ENCODE assay signal across 5 worm cellular contexts in the genomic region with DNA sequence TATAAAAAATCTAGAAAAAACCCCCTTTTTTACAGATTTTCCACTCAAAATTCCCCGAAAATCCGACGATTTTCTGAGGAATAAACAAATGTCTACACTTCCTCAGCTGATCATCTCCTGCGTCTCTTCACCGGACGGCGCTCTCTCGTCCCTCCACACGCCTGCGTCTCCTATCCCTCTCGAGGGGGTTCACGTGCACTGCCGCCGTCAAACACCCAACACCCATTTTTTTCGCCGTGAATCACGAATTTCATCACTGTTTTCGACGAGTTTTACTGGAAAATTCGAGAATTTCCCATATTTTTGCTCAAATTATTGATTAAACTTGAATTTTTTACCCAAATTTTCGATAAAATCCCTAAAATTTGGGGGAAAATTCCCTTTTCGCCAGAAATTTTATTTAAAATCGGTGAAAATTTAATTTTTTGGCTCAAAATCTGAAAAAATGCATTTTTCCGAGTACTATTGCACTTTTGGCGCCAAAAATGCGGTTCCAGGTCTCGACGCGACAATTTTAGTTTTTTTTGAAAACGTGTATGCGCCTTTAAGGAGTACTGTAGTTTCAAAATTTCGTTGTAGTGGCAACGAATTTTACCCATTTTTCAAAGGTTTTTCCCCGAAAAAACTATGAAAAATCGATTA.
A peak's percentile ranks its signal among the peaks of the same experiment; 100 is the strongest.
TF ChIP-seq lines count a peak whose summit lies in the region.

No protein-coding gene starts in this region.

TF ChIP-seq in whole organism, L1 larva, 84 proteins besides CTCF, POLR2A, EP300 and RAD21 (continued from another document and continues in another):
- TF ChIP-seq tbx-2 (tag; optimal IDR thresholded peaks at IDR 0.05; lab: Kevin White, UChicago) (peak; percentile 53), hpl-2 (GFP tag; optimal IDR thresholded peaks at IDR 0.05; lab: Kevin White, UChicago) (no peak), lin-35 (GFP tag; optimal IDR thresholded peaks at IDR 0.05; lab: Kevin White, UChicago) (peak; percentile 60 to 68), ztf-4 (tag; optimal IDR thresholded peaks at IDR 0.05; lab: Kevin White, UChicago) (no peak), lin-14 (GFP tag; optimal IDR thresholded peaks at IDR 0.05; lab: Kevin White, UChicago) (peak; percentile 85), mep-1 (tag; optimal IDR thresholded peaks at IDR 0.05; lab: Kevin White, UChicago) (peak; percentile 72), isw-1 (GFP tag; IDR thresholded peaks at IDR 0.05; lab: Robert Waterston, UW) (peak; percentile 32), lsy-2 (tag; optimal IDR thresholded peaks at IDR 0.05; lab: Kevin White, UChicago) (peak; percentile 45 to 62), efl-1 (optimal IDR thresholded peaks at IDR 0.05; lab: Kevin White, UChicago) (peak; percentile 74 to 86), efl-1 (GFP tag; optimal IDR thresholded peaks at IDR 0.05 in 1 of 2; lab: Kevin White, UChicago) (peak; percentile 62 to 92), alr-1 (tag; optimal IDR thresholded peaks at IDR 0.05; lab: Kevin White, UChicago; ENCODE audit: borderline replicate concordance) (no peak), aly-2 (tag; optimal IDR thresholded peaks at IDR 0.05; lab: Kevin White, UChicago) (no peak), ceh-82 (tag; optimal IDR thresholded peaks at IDR 0.05; lab: Kevin White, UChicago) (peak in 2 of 3 experiments; percentile 35 to 55), nhr-47 (tag; optimal IDR thresholded peaks at IDR 0.05; lab: Kevin White, UChicago) (peak; percentile 66), mdl-1 (tag; optimal IDR thresholded peaks at IDR 0.05; lab: Kevin White, UChicago) (peak; percentile 39 to 86), nhr-11 (tag; optimal IDR thresholded peaks at IDR 0.05; lab: Kevin White, UChicago) (peak; percentile 24), nhr-12 (tag; optimal IDR thresholded peaks at IDR 0.05; lab: Kevin White, UChicago) (no peak), snpc-4 (tag; optimal IDR thresholded peaks at IDR 0.05; lab: Kevin White, UChicago) (peak; percentile 36), ceh-63 (GFP tag; optimal IDR thresholded peaks at IDR 0.05; lab: Kevin White, UChicago) (no peak), nhr-85 (tag; lab: Kevin White, UChicago) (peak; percentile 46), irx-1 (tag; optimal IDR thresholded peaks at IDR 0.05; lab: Kevin White, UChicago) (peak; percentile 7), skn-1 (tag; optimal IDR thresholded peaks at IDR 0.05; lab: Kevin White, UChicago) (peak; percentile 80), pax-3 (tag; optimal IDR thresholded peaks at IDR 0.05; lab: Kevin White, UChicago) (peak; percentile 54), nhr-90 (tag; optimal IDR thresholded peaks at IDR 0.05; lab: Kevin White, UChicago; ENCODE audit: poor library complexity) (peak; percentile 21)

TF ChIP-seq in whole organism, L2 larva, 48 proteins besides CTCF, POLR2A, EP300 and RAD21 (continued from another document and continues in another):
- TF ChIP-seq unc-62 (GFP tag; optimal IDR thresholded peaks at IDR 0.05; lab: Kevin White, UChicago) (no peak), peb-1 (tag; optimal IDR thresholded peaks at IDR 0.05; lab: Kevin White, UChicago) (no peak), ama-1 (optimal IDR thresholded peaks at IDR 0.05; lab: Kevin White, UChicago) (no peak), aly-2 (tag; optimal IDR thresholded peaks at IDR 0.05; lab: Kevin White, UChicago) (no peak), mdl-1 (tag; optimal IDR thresholded peaks at IDR 0.05; lab: Kevin White, UChicago) (peak; percentile 70 to 82), sma-3 (GFP tag; optimal IDR thresholded peaks at IDR 0.05; lab: Kevin White, UChicago) (peak; percentile 15), crh-2 (tag; optimal IDR thresholded peaks at IDR 0.05; lab: Kevin White, UChicago) (peak; percentile 28), unc-39 (tag; optimal IDR thresholded peaks at IDR 0.05; lab: Kevin White, UChicago) (no peak), zag-1 (tag; optimal IDR thresholded peaks at IDR 0.05; lab: Kevin White, UChicago) (no peak), skn-1 (tag; optimal IDR thresholded peaks at IDR 0.05; lab: Kevin White, UChicago) (no peak), ztf-4 (tag; optimal IDR thresholded peaks at IDR 0.05; lab: Kevin White, UChicago) (no peak), nhr-11 (tag; optimal IDR thresholded peaks at IDR 0.05; lab: Kevin White, UChicago) (no peak), ztf-11 (tag; optimal IDR thresholded peaks at IDR 0.05; lab: Kevin White, UChicago) (no peak), nhr-23 (tag; optimal IDR thresholded peaks at IDR 0.05; lab: Kevin White, UChicago) (no peak), ztf-1 (GFP tag; conservative IDR thresholded peaks at IDR 0.05; lab: Robert Waterston, UW) (no peak), nhr-6 (tag; optimal IDR thresholded peaks at IDR 0.05; lab: Kevin White, UChicago) (no peak), alr-1 (tag; optimal IDR thresholded peaks at IDR 0.05; lab: Kevin White, UChicago) (no peak), lin-39 (tag; optimal IDR thresholded peaks at IDR 0.05; lab: Kevin White, UChicago) (no peak), mab-5 (tag; optimal IDR thresholded peaks at IDR 0.05; lab: Kevin White, UChicago) (no peak), nhr-129 (tag; optimal IDR thresholded peaks at IDR 0.05; lab: Kevin White, UChicago) (peak; percentile 48), ceh-16 (tag; optimal IDR thresholded peaks at IDR 0.05; lab: Kevin White, UChicago) (no peak), nhr-21 (tag; optimal IDR thresholded peaks at IDR 0.05; lab: Kevin White, UChicago) (no peak), Y55F3AM.14 (GFP tag; optimal IDR thresholded peaks at IDR 0.05; lab: Kevin White, UChicago) (no peak), snpc-4 (tag; optimal IDR thresholded peaks at IDR 0.05; lab: Kevin White, UChicago) (no peak), ceh-82 (tag; optimal IDR thresholded peaks at IDR 0.05; lab: Kevin White, UChicago) (no peak), unc-55 (GFP tag; optimal IDR thresholded peaks at IDR 0.05; lab: Kevin White, UChicago) (peak; percentile 64), lin-13 (GFP tag; optimal IDR thresholded peaks at IDR 0.05; lab: Kevin White, UChicago) (peak; percentile 1)

TF ChIP-seq in whole organism, L3 larva, 47 proteins besides CTCF, POLR2A, EP300 and RAD21 (continued from another document and continues in another):
- TF ChIP-seq elt-1 (tag; optimal IDR thresholded peaks at IDR 0.05; lab: Kevin White, UChicago): no peak
- TF ChIP-seq ceh-28 (tag; optimal IDR thresholded peaks at IDR 0.05; lab: Kevin White, UChicago): peak; percentile 26
- peak; percentile 6 for TF ChIP-seq lin-39 (tag; optimal IDR thresholded peaks at IDR 0.05; lab: Kevin White, UChicago)
- TF ChIP-seq hmg-11 (tag; optimal IDR thresholded peaks at IDR 0.05; lab: Kevin White, UChicago): peak; percentile 43
- no peak for TF ChIP-seq nhr-11 (tag; optimal IDR thresholded peaks at IDR 0.05; lab: Kevin White, UChicago)
- peak; percentile 26 for TF ChIP-seq fkh-10 (GFP tag; optimal IDR thresholded peaks at IDR 0.05; lab: Kevin White, UChicago)
- no peak for TF ChIP-seq R02D3.7 (tag; optimal IDR thresholded peaks at IDR 0.05; lab: Kevin White, UChicago)
- no peak for TF ChIP-seq ceh-16 (tag; optimal IDR thresholded peaks at IDR 0.05; lab: Kevin White, UChicago)
- TF ChIP-seq nfya-1 (tag; optimal IDR thresholded peaks at IDR 0.05; lab: Kevin White, UChicago; ENCODE audit: insufficient read depth): peak; percentile 48
- TF ChIP-seq nhr-28 (tag; optimal IDR thresholded peaks at IDR 0.05; lab: Kevin White, UChicago): no peak
- no peak for TF ChIP-seq aly-2 (tag; optimal IDR thresholded peaks at IDR 0.05; lab: Kevin White, UChicago)
- peak; percentile 15 for TF ChIP-seq lin-15B (tag; optimal IDR thresholded peaks at IDR 0.05; lab: Kevin White, UChicago)
- TF ChIP-seq unc-39 (tag; optimal IDR thresholded peaks at IDR 0.05; lab: Kevin White, UChicago): no peak
- TF ChIP-seq snpc-4 (tag; optimal IDR thresholded peaks at IDR 0.05; lab: Kevin White, UChicago): peak; percentile 29
- no peak for TF ChIP-seq nhr-77 (tag; optimal IDR thresholded peaks at IDR 0.05; lab: Kevin White, UChicago)
- TF ChIP-seq sea-2 (GFP tag; optimal IDR thresholded peaks at IDR 0.05; lab: Kevin White, UChicago): no peak
- peak; percentile 28 for TF ChIP-seq nhr-23 (tag; optimal IDR thresholded peaks at IDR 0.05; lab: Kevin White, UChicago)
- TF ChIP-seq nhr-43 (tag; optimal IDR thresholded peaks at IDR 0.05; lab: Kevin White, UChicago; ENCODE audit: poor library complexity, severe bottlenecking): no peak
- no peak for TF ChIP-seq tbx-2 (tag; optimal IDR thresholded peaks at IDR 0.05; lab: Kevin White, UChicago)
- no peak for TF ChIP-seq nhr-237 (tag; optimal IDR thresholded peaks at IDR 0.05; lab: Kevin White, UChicago)
- no peak for TF ChIP-seq lsy-12 (tag; optimal IDR thresholded peaks at IDR 0.05; lab: Kevin White, UChicago)
- TF ChIP-seq daf-12 (tag; optimal IDR thresholded peaks at IDR 0.05; lab: Kevin White, UChicago): no peak
- no peak for TF ChIP-seq elt-3 (tag; optimal IDR thresholded peaks at IDR 0.05; lab: Kevin White, UChicago)
- no peak for TF ChIP-seq ama-1 (optimal IDR thresholded peaks at IDR 0.05; lab: Kevin White, UChicago)
- TF ChIP-seq ztf-4 (tag; optimal IDR thresholded peaks at IDR 0.05; lab: Kevin White, UChicago): no peak
- TF ChIP-seq ceh-9 (tag; optimal IDR thresholded peaks at IDR 0.05; lab: Kevin White, UChicago): no peak
- TF ChIP-seq mml-1 (tag; optimal IDR thresholded peaks at IDR 0.05; lab: Kevin White, UChicago): no peak
- TF ChIP-seq zag-1 (tag; optimal IDR thresholded peaks at IDR 0.05; lab: Kevin White, UChicago): no peak

TF ChIP-seq in whole organism, L4 larva, 104 proteins besides CTCF, POLR2A, EP300 and RAD21 (continued from another document and continues in another):
- no peak for TF ChIP-seq T20F7.1 (GFP tag; optimal IDR thresholded peaks at IDR 0.05; lab: Kevin White, UChicago)
- TF ChIP-seq ces-1 (GFP tag; optimal IDR thresholded peaks at IDR 0.05; lab: Kevin White, UChicago): no peak
- TF ChIP-seq nhr-111 (GFP tag; optimal IDR thresholded peaks at IDR 0.05; lab: Kevin White, UChicago): no peak
- TF ChIP-seq tra-1 (GFP tag; IDR thresholded peaks at IDR 0.05; lab: Robert Waterston, UW): peak; percentile 41; the same call in 1 of the 2 replicates
- no peak for TF ChIP-seq nhr-10 (tag; optimal IDR thresholded peaks at IDR 0.05; lab: Kevin White, UChicago)
- no peak for TF ChIP-seq daf-8 (GFP tag; IDR thresholded peaks at IDR 0.05; lab: Robert Waterston, UW)
- peak in 1 of 2 experiments; percentile 87 for TF ChIP-seq unc-62 (GFP tag; optimal IDR thresholded peaks at IDR 0.05 in 1 of 2; lab: Kevin White, UChicago)
- no peak for TF ChIP-seq unc-62 (tag; optimal IDR thresholded peaks at IDR 0.05; lab: Kevin White, UChicago)
- TF ChIP-seq ama-1 (optimal IDR thresholded peaks at IDR 0.05; lab: Kevin White, UChicago): peak; percentile 45
- peak in 1 of 2 experiments; percentile 55 for TF ChIP-seq lsy-2 (tag; optimal IDR thresholded peaks at IDR 0.05; lab: Kevin White, UChicago)
- peak; percentile 76 to 91 for TF ChIP-seq mdl-1 (tag; optimal IDR thresholded peaks at IDR 0.05; lab: Kevin White, UChicago)
- no peak for TF ChIP-seq nhr-102 (tag; optimal IDR thresholded peaks at IDR 0.05; lab: Kevin White, UChicago)
- no peak for TF ChIP-seq fos-1 (tag; optimal IDR thresholded peaks at IDR 0.05; lab: Kevin White, UChicago)
- peak; percentile 4 to 40 for TF ChIP-seq daf-16 (GFP tag; optimal IDR thresholded peaks at IDR 0.05; lab: Kevin White, UChicago)
- peak; percentile 58 for TF ChIP-seq daf-16 (tag; optimal IDR thresholded peaks at IDR 0.05; lab: Kevin White, UChicago)
- TF ChIP-seq Y5F2A.4 (GFP tag; optimal IDR thresholded peaks at IDR 0.05; lab: Kevin White, UChicago): peak; percentile 37
- peak; percentile 79 for TF ChIP-seq hmg-1.1 (GFP tag; IDR thresholded peaks at IDR 0.05; lab: Robert Waterston, UW)
- TF ChIP-seq R02D3.7 (tag; optimal IDR thresholded peaks at IDR 0.05; lab: Kevin White, UChicago): no peak
- peak; percentile 43 for TF ChIP-seq duxl-1 (tag; optimal IDR thresholded peaks at IDR 0.05; lab: Kevin White, UChicago; ENCODE audit: poor library complexity)
- no peak for TF ChIP-seq F37D6.2 (tag; optimal IDR thresholded peaks at IDR 0.05; lab: Kevin White, UChicago)
- TF ChIP-seq egl-27 (tag; optimal IDR thresholded peaks at IDR 0.05; lab: Kevin White, UChicago): no peak
- no peak for TF ChIP-seq lin-29 (GFP tag; IDR thresholded peaks at IDR 0.05; lab: Robert Waterston, UW)
- TF ChIP-seq pqm-1 (tag; optimal IDR thresholded peaks at IDR 0.05; lab: Kevin White, UChicago): no peak
- no peak for TF ChIP-seq snpc-4 (tag; optimal IDR thresholded peaks at IDR 0.05; lab: Kevin White, UChicago)
- TF ChIP-seq ceh-44 (GFP tag; IDR thresholded peaks at IDR 0.05; lab: Robert Waterston, UW): no peak
- peak; percentile 97 for TF ChIP-seq hlh-30 (tag; optimal IDR thresholded peaks at IDR 0.05; lab: Kevin White, UChicago; ENCODE audit: insufficient read depth)
- TF ChIP-seq lin-1 (GFP tag; IDR thresholded peaks at IDR 0.05; lab: Robert Waterston, UW): peak; percentile 50; the same call in 1 of the 2 replicates
- no peak for TF ChIP-seq spr-3 (GFP tag; optimal IDR thresholded peaks at IDR 0.05; lab: Kevin White, UChicago)

TF ChIP-seq in whole organism, young adult, 124 proteins besides CTCF, POLR2A, EP300 and RAD21 (continued from another document and continues in another):
- peak; percentile 33 for TF ChIP-seq lin-54 (GFP tag; optimal IDR thresholded peaks at IDR 0.05; lab: Kevin White, UChicago)
- peak; percentile 46 for TF ChIP-seq snpc-3.4 (tag; optimal IDR thresholded peaks at IDR 0.05; lab: Kevin White, UChicago)
- TF ChIP-seq efl-1 (GFP tag; optimal IDR thresholded peaks at IDR 0.05; lab: Kevin White, UChicago): peak; percentile 81
- TF ChIP-seq ztf-18 (tag; optimal IDR thresholded peaks at IDR 0.05; lab: Kevin White, UChicago): peak; percentile 31
- no peak for TF ChIP-seq B0019.2 (GFP tag; conservative IDR thresholded peaks at IDR 0.05; lab: Robert Waterston, UW)
- TF ChIP-seq F37B4.10 (GFP tag; IDR thresholded peaks at IDR 0.05; lab: Robert Waterston, UW): no peak
- no peak for TF ChIP-seq ceh-40 (GFP tag; IDR thresholded peaks at IDR 0.05; lab: Robert Waterston, UW)
- no peak for TF ChIP-seq tbx-9 (tag; optimal IDR thresholded peaks at IDR 0.05; lab: Kevin White, UChicago; ENCODE audit: borderline replicate concordance)
- TF ChIP-seq ekl-4 (GFP tag; IDR thresholded peaks at IDR 0.05; lab: Robert Waterston, UW): 0 out of 2 replicates have a peak, but pooled peaks have one; percentile 68
- peak; percentile 68 for TF ChIP-seq ceh-79 (tag; optimal IDR thresholded peaks at IDR 0.05; lab: Kevin White, UChicago)
- TF ChIP-seq ceh-100 (GFP tag; IDR thresholded peaks at IDR 0.05; lab: Robert Waterston, UW): 0 out of 2 replicates have a peak, but pooled peaks have one; percentile 21
- TF ChIP-seq attf-3 (GFP tag; conservative IDR thresholded peaks at IDR 0.05; lab: Robert Waterston, UW): no peak
- TF ChIP-seq sptf-2 (GFP tag; optimal IDR thresholded peaks at IDR 0.05; lab: Kevin White, UChicago): no peak
- no peak for TF ChIP-seq pha-4 (tag; optimal IDR thresholded peaks at IDR 0.05; lab: Kevin White, UChicago)
- peak; percentile 86 for TF ChIP-seq athp-1 (tag; optimal IDR thresholded peaks at IDR 0.05; lab: Kevin White, UChicago)
- peak; percentile 0 for TF ChIP-seq die-1 (tag; optimal IDR thresholded peaks at IDR 0.05; lab: Kevin White, UChicago)
- no peak; the same call in 1 of the 2 replicates for TF ChIP-seq K11D2.4 (GFP tag; IDR thresholded peaks at IDR 0.05; lab: Robert Waterston, UW)
- TF ChIP-seq hmg-20 (GFP tag; IDR thresholded peaks at IDR 0.05; lab: Robert Waterston, UW): no peak
- no peak for TF ChIP-seq ZK185.1 (tag; optimal IDR thresholded peaks at IDR 0.05; lab: Kevin White, UChicago; ENCODE audit: poor library complexity, severe bottlenecking)
- TF ChIP-seq Y95B8A.8 (GFP tag; IDR thresholded peaks at IDR 0.05; lab: Robert Waterston, UW): peak; percentile 81
- no peak for TF ChIP-seq C06A6.2 (GFP tag; conservative IDR thresholded peaks at IDR 0.05; lab: Robert Waterston, UW)
- TF ChIP-seq nfya-2 (GFP tag; IDR thresholded peaks at IDR 0.05; lab: Robert Waterston, UW): no peak
- no peak for TF ChIP-seq attf-6 (GFP tag; IDR thresholded peaks at IDR 0.05; lab: Robert Waterston, UW)
- peak; percentile 47 for TF ChIP-seq F49E8.2 (tag; optimal IDR thresholded peaks at IDR 0.05; lab: Kevin White, UChicago; ENCODE audit: insufficient read depth)
- TF ChIP-seq ceh-58 (GFP tag; IDR thresholded peaks at IDR 0.05; lab: Robert Waterston, UW): no peak
- TF ChIP-seq fkh-3 (tag; optimal IDR thresholded peaks at IDR 0.05; lab: Kevin White, UChicago): no peak
- TF ChIP-seq egl-18 (GFP tag; IDR thresholded peaks at IDR 0.05; lab: Robert Waterston, UW): no peak
- no peak for TF ChIP-seq F39B2.1 (GFP tag; IDR thresholded peaks at IDR 0.05; lab: Robert Waterston, UW)
- no peak for TF ChIP-seq hlh-12 (tag; optimal IDR thresholded peaks at IDR 0.05; lab: Kevin White, UChicago)
- peak; percentile 22 for TF ChIP-seq snpc-4 (GFP tag; optimal IDR thresholded peaks at IDR 0.05; lab: Kevin White, UChicago)
- TF ChIP-seq snpc-4 (tag; optimal IDR thresholded peaks at IDR 0.05; lab: Kevin White, UChicago): peak in 2 of 4 experiments; percentile 39 to 45
- TF ChIP-seq zim-3 (tag; optimal IDR thresholded peaks at IDR 0.05; lab: Kevin White, UChicago): no peak
